Fruit fly (Drosophila melanogaster) whole organism, embryonic: ENCODE results near the gene CG32195.
A peak's percentile ranks its signal among the peaks of the same experiment; 100 is the strongest.

Source experiments
- CG12659 ChIP-seq: fragments of 200-800 bp; sonication (Bioruptor generic); optimal IDR thresholded peaks from 3 replicates; lab custom pipeline; 2017; ENCODE audit warnings: mild to moderate bottlenecking, missing biosample characterization, missing genetic modification reagents, missing genetic modification characterization
- CG13123 ChIP-seq: fragments of 200-800 bp; sonication (Bioruptor generic); optimal IDR thresholded peaks from 2 replicates; lab custom pipeline; 2016; ENCODE audit warnings: missing biosample characterization, missing genetic modification characterization
- CG18011 ChIP-seq: fragments of 200-800 bp; sonication (Bioruptor generic); optimal IDR thresholded peaks from 2 replicates; lab custom pipeline; 2017; ENCODE audit warnings: missing biosample characterization, missing genetic modification characterization, mild to moderate bottlenecking, moderate library complexity, missing genotype
- CG3065 ChIP-seq: fragments of 200-800 bp; sonication (Bioruptor generic); optimal IDR thresholded peaks from 2 replicates; lab custom pipeline; 2016; ENCODE audit warnings: missing biosample characterization, missing genetic modification characterization
- CG32767 ChIP-seq: fragments of 200-800 bp; sonication (Bioruptor generic); IDR thresholded peaks from 2 replicates; pipeline ENCODE4 v1.3.6; 2022; ENCODE audit warnings: missing biosample characterization, missing genetic modification characterization
- CG4360 ChIP-seq: fragments of 200-800 bp; sonication (Bioruptor generic); IDR thresholded peaks from 2 replicates; pipeline ENCODE4 v1.3.6; 2022; ENCODE audit warnings: missing biosample characterization, missing genetic modification characterization
- CG4617 ChIP-seq: fragments of 200-800 bp; sonication (Bioruptor generic); optimal IDR thresholded peaks from 3 replicates; lab custom pipeline; 2016; ENCODE audit warnings: missing biosample characterization, missing genetic modification characterization, borderline replicate concordance
- CG5245 ChIP-seq: fragments of 200-800 bp; sonication (Bioruptor generic); optimal IDR thresholded peaks from 3 replicates; lab custom pipeline; 2016; ENCODE audit warnings: missing biosample characterization, missing genetic modification characterization
- CG8944 ChIP-seq: fragments of 200-800 bp; sonication (Bioruptor generic); optimal IDR thresholded peaks from 3 replicates; lab custom pipeline; 2016; ENCODE audit warnings: missing biosample characterization, missing genetic modification characterization
- CkIIα-i1 ChIP-seq: fragments of 200-800 bp; sonication (Bioruptor generic); IDR thresholded peaks from 2 replicates; pipeline ENCODE4 v1.3.6; 2022; ENCODE audit warnings: missing biosample characterization, missing genetic modification characterization
- D19A ChIP-seq: fragments of 200-800 bp; optimal IDR thresholded peaks from 3 replicates; lab custom pipeline; 2019; ENCODE audit warnings: missing biosample characterization, mild to moderate bottlenecking, missing genetic modification characterization, moderate library complexity
- D19B ChIP-seq: fragments of 200-800 bp; sonication (Bioruptor generic); optimal IDR thresholded peaks from 2 replicates; lab custom pipeline; 2017; ENCODE audit warnings: missing biosample characterization, mild to moderate bottlenecking, missing genetic modification characterization
- Dbx ChIP-seq: fragments of 200-800 bp; sonication (Bioruptor generic); IDR thresholded peaks from 3 replicates; pipeline ENCODE4 v1.3.6; 2022; ENCODE audit warnings: missing biosample characterization, missing genetic modification characterization
- Ets65A ChIP-seq: fragments of 200-800 bp; sonication (Bioruptor generic); peaks from one replicate; lab custom pipeline; 2016; ENCODE audit warnings: missing biosample characterization, missing genetic modification characterization
- Fer1 ChIP-seq: fragments of 200-800 bp; sonication (Bioruptor generic); optimal IDR thresholded peaks from 2 replicates; lab custom pipeline; 2017; ENCODE audit warnings: missing biosample characterization, mild to moderate bottlenecking, missing genetic modification characterization
- GATAe ChIP-seq: fragments of 200-800 bp; sonication (Bioruptor generic); conservative IDR thresholded peaks from 2 replicates; pipeline ENCODE4 v1.3.6; 2022; ENCODE audit warnings: missing biosample characterization, missing genetic modification characterization
- H2.0 ChIP-seq: fragments of 200-800 bp; sonication (Bioruptor generic); IDR thresholded peaks from 2 replicates; pipeline ENCODE4 v1.3.6; 2022; ENCODE audit warnings: missing biosample characterization, missing genetic modification characterization
- Hey ChIP-seq: fragments of 200-800 bp; sonication (Bioruptor generic); optimal IDR thresholded peaks from 3 replicates; lab custom pipeline; 2018; ENCODE audit warnings: missing biosample characterization, mild to moderate bottlenecking, missing genetic modification characterization
- Hmr ChIP-seq: fragments of 200-800 bp; sonication (Bioruptor generic); optimal IDR thresholded peaks from 3 replicates; lab custom pipeline; 2017; ENCODE audit warnings: mild to moderate bottlenecking, missing biosample characterization, missing genetic modification reagents, missing genetic modification characterization
- Hr78 ChIP-seq, 2 experiments: fragments of 200-800 bp in 1 of 2; fragments of >200 bp in 1 of 2; sonication (Bioruptor generic) in 1 of 2; optimal IDR thresholded peaks; 2 replicates each; lab custom pipeline; 2017 to 2019; ENCODE audit warnings: missing biosample characterization in 2 of 2, missing genetic modification characterization in 2 of 2, mild to moderate bottlenecking in 1 of 2, moderate library complexity in 1 of 2
- Lhr ChIP-seq: fragments of 200-800 bp; sonication (Bioruptor generic); optimal IDR thresholded peaks from 3 replicates; lab custom pipeline; 2017; ENCODE audit warnings: mild to moderate bottlenecking, missing biosample characterization, missing genetic modification reagents, missing genetic modification characterization
- Mrtf ChIP-seq: fragments of 200-800 bp; sonication (Bioruptor generic); IDR thresholded peaks from 3 replicates; pipeline ENCODE4 v1.3.6; 2022; ENCODE audit warnings: missing biosample characterization, missing genetic modification characterization
- Ptx1 ChIP-seq: fragments of 200-800 bp; sonication (Bioruptor generic); IDR thresholded peaks from 2 replicates; pipeline ENCODE4 v1.3.6; 2022; ENCODE audit warnings: missing biosample characterization, missing genetic modification characterization
- Scr ChIP-seq: fragments of 200-800 bp; sonication (Bioruptor generic); IDR thresholded peaks from 2 replicates; pipeline ENCODE4 v1.3.6; 2022; ENCODE audit warnings: missing biosample characterization, missing genetic modification characterization; ENCODE audit not compliant: partially characterized antibody
- Xrp1 ChIP-seq: fragments of 200-800 bp; sonication (Bioruptor generic); IDR thresholded peaks from 2 replicates; pipeline ENCODE4 v1.3.6; 2022; ENCODE audit warnings: missing biosample characterization, missing genetic modification characterization
- bigmax ChIP-seq: fragments of 200-800 bp; sonication (Bioruptor generic); optimal IDR thresholded peaks from 2 replicates; lab custom pipeline; 2018; ENCODE audit warnings: missing biosample characterization, mild to moderate bottlenecking, missing genetic modification characterization
- br ChIP-seq: fragments of >200 bp; optimal IDR thresholded peaks from 2 replicates; lab custom pipeline; 2017
- bsh ChIP-seq, 2 experiments: fragments of 200-800 bp; sonication (Bioruptor generic); optimal IDR thresholded peaks; 2 replicates each; lab custom pipeline; 2017 to 2018; ENCODE audit warnings: mild to moderate bottlenecking in 2 of 2, missing biosample characterization in 2 of 2, missing genetic modification characterization in 2 of 2, moderate library complexity in 1 of 2
- btn ChIP-seq: fragments of 200-800 bp; sonication (Bioruptor generic); optimal IDR thresholded peaks from 2 replicates; lab custom pipeline; 2016; ENCODE audit warnings: missing biosample characterization, missing genetic modification characterization
- cwo ChIP-seq: fragments of 200-800 bp; sonication (Bioruptor generic); optimal IDR thresholded peaks from 3 replicates; lab custom pipeline; 2017; ENCODE audit warnings: missing biosample characterization, missing genetic modification characterization, mild to moderate bottlenecking, moderate library complexity, missing genetic modification reagents
- dpn ChIP-seq, 2 experiments: fragments of 200-800 bp; sonication (Bioruptor generic); optimal IDR thresholded peaks; 3 replicates each; lab custom pipeline; 2016; ENCODE audit warnings: missing biosample characterization in 2 of 2, missing genetic modification characterization in 2 of 2
- fd102C ChIP-seq: fragments of 200-800 bp; sonication (Bioruptor generic); optimal IDR thresholded peaks from 2 replicates; lab custom pipeline; 2018; ENCODE audit warnings: missing biosample characterization, mild to moderate bottlenecking, missing genetic modification characterization, moderate library complexity
- fd96Cb ChIP-seq: fragments of 200-800 bp; sonication (Bioruptor generic); optimal IDR thresholded peaks from 2 replicates; lab custom pipeline; 2018; ENCODE audit warnings: missing biosample characterization, mild to moderate bottlenecking, missing genetic modification characterization, moderate library complexity
- gcm2 ChIP-seq: fragments of 200-800 bp; sonication (Bioruptor generic); optimal IDR thresholded peaks from 2 replicates; lab custom pipeline; 2016; ENCODE audit warnings: missing biosample characterization, missing genetic modification characterization
- gsb-n ChIP-seq: fragments of 200-800 bp; sonication (Bioruptor generic); optimal IDR thresholded peaks from 3 replicates; lab custom pipeline; 2018; ENCODE audit warnings: missing biosample characterization, mild to moderate bottlenecking, missing genetic modification characterization
- lmd ChIP-seq: fragments of 200-800 bp; sonication (Bioruptor generic); IDR thresholded peaks from 2 replicates; pipeline ENCODE4 v1.3.6; 2022; ENCODE audit warnings: missing biosample characterization, missing genetic modification characterization
- pzg ChIP-seq: fragments of 200-800 bp; sonication (Bioruptor generic); optimal IDR thresholded peaks from 3 replicates; lab custom pipeline; 2018; ENCODE audit warnings: missing biosample characterization, mild to moderate bottlenecking, missing genetic modification characterization, moderate library complexity
- sens ChIP-seq: fragments of 200-800 bp; sonication (Bioruptor generic); peaks from one replicate; lab custom pipeline; 2016; ENCODE audit warnings: missing biosample characterization, missing genetic modification characterization
- slp2 ChIP-seq: fragments of 200-800 bp; sonication (Bioruptor generic); optimal IDR thresholded peaks from 2 replicates; lab custom pipeline; 2016; ENCODE audit warnings: missing biosample characterization, missing genetic modification characterization
- tio ChIP-seq: fragments of 200-800 bp; sonication (Bioruptor generic); optimal IDR thresholded peaks from 2 replicates; lab custom pipeline; 2017; ENCODE audit warnings: missing biosample characterization, missing genetic modification characterization, inconsistent platforms
- vfl ChIP-seq: fragments of 200-800 bp; sonication (Bioruptor generic); optimal IDR thresholded peaks from 2 replicates; lab custom pipeline; 2016; ENCODE audit warnings: missing biosample characterization, missing genetic modification characterization

CG32195 gene

dm6 chr3L:18121889-18122288, 9.1 kb downstream of the CG32195 start, which contains the start of gene CG42853:
CG42853 (minus strand) TSS chr3L:18121989.
- no peak for TF ChIP-seq CG13123 (GFP tag; lab: Kevin White, UChicago)
- no peak for TF ChIP-seq Fer1 (GFP tag; lab: Kevin White, UChicago)
- no peak for TF ChIP-seq Ets65A (GFP tag; lab: Kevin White, UChicago)
- TF ChIP-seq D19B (GFP tag; lab: Kevin White, UChicago), result no peak
- no peak for TF ChIP-seq fd96Cb (tag; lab: Kevin White, UChicago)
- no peak for TF ChIP-seq GATAe (GFP tag; lab: Robert Waterston, UW)
- TF ChIP-seq btn (GFP tag; lab: Kevin White, UChicago), result no peak
- no peak for TF ChIP-seq br (lab: Kevin White, UChicago)
- no peak for TF ChIP-seq Ptx1
- TF ChIP-seq Mrtf (GFP tag; lab: Robert Waterston, UW), result no peak
- TF ChIP-seq vfl, result no peak
- TF ChIP-seq CG18011 (GFP tag; lab: Kevin White, UChicago), result no peak
- TF ChIP-seq CG32767 (GFP tag; lab: Robert Waterston, UW), result no peak
- TF ChIP-seq CG3065 (GFP tag; lab: Kevin White, UChicago), result no peak
- TF ChIP-seq cwo, result no peak
- TF ChIP-seq bsh (GFP tag; optimal IDR thresholded peaks at IDR 0.05; lab: Kevin White, UChicago), result no peak
- no peak for TF ChIP-seq Scr (GFP tag; lab: Robert Waterston, UW)
- no peak for TF ChIP-seq CG4360 (GFP tag; lab: Robert Waterston, UW)
- TF ChIP-seq tio (GFP tag; lab: Kevin White, UChicago), result no peak
- TF ChIP-seq Hey, result no peak

- TF ChIP-seq CkIIα-i1 (GFP tag; lab: Robert Waterston, UW) (no peak), Mrtf (GFP tag; lab: Robert Waterston, UW) (0 out of 3 replicates have a peak, but pooled peaks have one; percentile 20), Ets65A (GFP tag; lab: Kevin White, UChicago) (peak; percentile 38), lmd (no peak)
- TF ChIP-seq, all 482 proteins: peak for 2
These were observed 11.4 kb downstream of the CG32195 start for dm6 chr3L:18124138-18124537.

dm6 chr3L:18132589-18132988, 19.8 kb downstream of the CG32195 start, which contains the start of gene Cyp312a1:
Cyp312a1 (minus strand) TSS chr3L:18132689.
- no peak for TF ChIP-seq H2.0 (GFP tag; lab: Robert Waterston, UW)
- TF ChIP-seq gsb-n, result no peak
- TF ChIP-seq bigmax (GFP tag; lab: Kevin White, UChicago), result no peak
- no peak for TF ChIP-seq CG5245 (GFP tag; lab: Kevin White, UChicago)
- no peak for TF ChIP-seq dpn (GFP tag; optimal IDR thresholded peaks at IDR 0.05; lab: Kevin White, UChicago)
- no peak for TF ChIP-seq fd102C (GFP tag; lab: Kevin White, UChicago)
- TF ChIP-seq Dbx (GFP tag; lab: Robert Waterston, UW), result no peak
- no peak for TF ChIP-seq CG4617

- peak; percentile 32 for TF ChIP-seq sens (GFP tag; lab: Kevin White, UChicago)
- TF ChIP-seq Lhr, result no peak
- TF ChIP-seq CG8944, result no peak
- TF ChIP-seq pzg, result no peak
- peak; percentile 73 for TF ChIP-seq D19A (tag; lab: Kevin White, UChicago)
- no peak for TF ChIP-seq slp2 (GFP tag; lab: Kevin White, UChicago)
- no peak for TF ChIP-seq CG12659 (GFP tag; lab: Kevin White, UChicago)
- TF ChIP-seq gcm2, result no peak
- TF ChIP-seq Hmr (GFP tag; lab: Kevin White, UChicago), result no peak
- TF ChIP-seq Mrtf (GFP tag; lab: Robert Waterston, UW), result no peak
- TF ChIP-seq Hr78 (GFP tag; optimal IDR thresholded peaks at IDR 0.05; lab: Kevin White, UChicago), result no peak
- TF ChIP-seq Xrp1 (GFP tag; lab: Robert Waterston, UW), result 0 out of 2 replicates have a peak, but pooled peaks have one; percentile 6
These were observed 24.4 kb downstream of the CG32195 start for dm6 chr3L:18137197-18137596.
